Worm (Caenorhabditis elegans): ENCODE results near the gene F11C1.7.

DNA sequence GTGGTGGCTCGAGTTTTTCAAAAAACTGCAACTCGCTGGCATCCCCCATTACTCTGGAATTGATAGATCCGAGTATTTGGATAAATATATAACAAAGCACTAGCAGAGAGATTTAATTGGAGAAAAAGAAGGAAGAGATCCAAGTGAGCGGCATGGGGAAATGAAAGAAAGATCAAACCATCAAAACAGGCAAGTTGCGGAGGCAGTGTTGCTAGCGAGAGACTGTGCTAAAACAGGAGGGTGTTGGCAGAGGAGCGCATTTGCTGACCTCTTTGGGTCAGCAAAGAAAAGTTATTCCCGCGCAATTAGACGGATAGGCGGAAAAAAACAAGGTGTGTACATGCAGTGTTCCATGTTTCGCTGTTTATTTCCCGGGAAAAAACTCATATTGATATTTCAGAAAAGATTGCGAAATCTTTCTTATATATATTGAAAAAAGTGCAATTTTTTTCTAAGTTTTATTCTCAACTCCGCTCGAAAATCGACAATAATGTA, 13.5 kb upstream of the F11C1.7 start, which contains the start of gene ppk-3:
- TF ChIP-seq F13H6.1 (tag; optimal IDR thresholded peaks at IDR 0.05) (no peak), nhr-11 (tag; optimal IDR thresholded peaks at IDR 0.05) (no peak), K02D7.2 (tag; optimal IDR thresholded peaks at IDR 0.05) (no peak), pag-3 (tag; optimal IDR thresholded peaks at IDR 0.05; ENCODE audit: borderline replicate concordance) (no peak), tbx-2 (tag; optimal IDR thresholded peaks at IDR 0.05) (peak; percentile 55), ama-1 (optimal IDR thresholded peaks at IDR 0.05) (no peak)

Measured in whole organism, late embryonic.